Worm (Caenorhabditis elegans) whole organism, mixed stage, embryonic: ENCODE measurements around the gene R10D12.6.

Source experiments
- M03D4.4 ChIP-seq: sonication (generic microtip); optimal IDR thresholded peaks from 2 replicates; lab custom pipeline; 2017; ENCODE audit warnings: mild to moderate bottlenecking, missing genetic modification characterization, missing compliant biosample characterization
- blmp-1 ChIP-seq: fragments of 150-350 bp; optimal IDR thresholded peaks from 2 replicates; lab custom pipeline; 2014; ENCODE audit warnings: missing biosample characterization, missing genetic modification characterization
- ceh-39 ChIP-seq: fragments of 150-350 bp; optimal IDR thresholded peaks from 2 replicates; lab custom pipeline; 2014; ENCODE audit warnings: missing biosample characterization, missing genetic modification characterization
- ceh-43 ChIP-seq: fragments of 200-800 bp; sonication (Bioruptor generic); optimal IDR thresholded peaks from 2 replicates; lab custom pipeline; 2018; ENCODE audit warnings: mild to moderate bottlenecking, missing genetic modification characterization, moderate library complexity, missing compliant biosample characterization
- ceh-83 ChIP-seq: fragments of 200-800 bp; sonication (Bioruptor generic); optimal IDR thresholded peaks from 2 replicates; lab custom pipeline; 2018; ENCODE audit warnings: mild to moderate bottlenecking, missing genetic modification characterization, missing compliant biosample characterization
- ces-1 ChIP-seq: fragments of 150-350 bp; optimal IDR thresholded peaks from 2 replicates; lab custom pipeline; 2014; ENCODE audit warnings: missing biosample characterization, missing genetic modification reagents, missing genetic modification characterization
- cnd-1 ChIP-seq: fragments of 200-800 bp; sonication (Bioruptor generic); optimal IDR thresholded peaks from 2 replicates; lab custom pipeline; 2018; ENCODE audit warnings: mild to moderate bottlenecking, missing genetic modification characterization, missing compliant biosample characterization
- drap-1 ChIP-seq: fragments of 200-800 bp; sonication (Bioruptor generic); optimal IDR thresholded peaks from 3 replicates; lab custom pipeline; 2018; ENCODE audit warnings: mild to moderate bottlenecking, missing genetic modification characterization, missing compliant biosample characterization
- elt-1 ChIP-seq: sonication (generic microtip); optimal IDR thresholded peaks from 2 replicates; lab custom pipeline; 2017; ENCODE audit warnings: missing genetic modification characterization, mild to moderate bottlenecking, missing compliant biosample characterization, antibody characterized with exemption, moderate library complexity, borderline replicate concordance; ENCODE audit not compliant: insufficient read depth
- elt-3 ChIP-seq: fragments of 150-350 bp; optimal IDR thresholded peaks from 2 replicates; lab custom pipeline; 2014; ENCODE audit warnings: missing biosample characterization, missing genetic modification characterization
- flh-1 ChIP-seq: fragments of 200-800 bp; sonication (Bioruptor generic); optimal IDR thresholded peaks from 2 replicates; lab custom pipeline; 2018; ENCODE audit warnings: mild to moderate bottlenecking, missing genetic modification characterization, moderate library complexity, missing compliant biosample characterization
- ham-2 ChIP-seq: fragments of 200-800 bp; sonication (Bioruptor generic); optimal IDR thresholded peaks from 2 replicates; lab custom pipeline; 2018; ENCODE audit warnings: mild to moderate bottlenecking, missing genetic modification characterization, missing compliant biosample characterization
- lin-13 ChIP-seq: fragments of 150-350 bp; optimal IDR thresholded peaks from 2 replicates; lab custom pipeline; 2014; ENCODE audit warnings: missing biosample characterization, missing genetic modification characterization
- lin-32 ChIP-seq: fragments of 200-800 bp; sonication (Bioruptor generic); optimal IDR thresholded peaks from 2 replicates; lab custom pipeline; 2018; ENCODE audit warnings: mild to moderate bottlenecking, missing genetic modification characterization, missing compliant biosample characterization
- lsy-2 ChIP-seq: fragments of 150-350 bp; optimal IDR thresholded peaks from 2 replicates; lab custom pipeline; 2014; ENCODE audit warnings: missing biosample characterization, missing genetic modification characterization
- mab-5 ChIP-seq: fragments of 150-350 bp; optimal IDR thresholded peaks from 2 replicates; lab custom pipeline; 2014; ENCODE audit warnings: missing biosample characterization, missing genetic modification characterization
- mep-1 ChIP-seq: fragments of 150-350 bp; optimal IDR thresholded peaks from 2 replicates; lab custom pipeline; 2017; ENCODE audit warnings: missing biosample characterization, missing genetic modification reagents, missing genetic modification characterization, inconsistent platforms
- mls-2 ChIP-seq: sonication (generic microtip); optimal IDR thresholded peaks from 2 replicates; lab custom pipeline; 2016; ENCODE audit warnings: mild to moderate bottlenecking, missing genetic modification characterization, moderate library complexity, missing compliant biosample characterization
- nhr-2 ChIP-seq: fragments of 150-350 bp; optimal IDR thresholded peaks from 2 replicates; lab custom pipeline; 2014; ENCODE audit warnings: missing biosample characterization, missing genetic modification characterization
- nhr-237 ChIP-seq: fragments of 150-350 bp; optimal IDR thresholded peaks from 2 replicates; lab custom pipeline; 2014; ENCODE audit warnings: missing biosample characterization, missing genetic modification characterization
- nhr-28 ChIP-seq: fragments of 150-350 bp; optimal IDR thresholded peaks from 2 replicates; lab custom pipeline; 2014; ENCODE audit warnings: missing biosample characterization, missing genetic modification characterization
- nhr-76 ChIP-seq: sonication (generic microtip); optimal IDR thresholded peaks from 2 replicates; lab custom pipeline; 2017; ENCODE audit warnings: missing biosample characterization, missing genetic modification characterization
- sem-2 ChIP-seq: fragments of 200-800 bp; sonication (Bioruptor generic); optimal IDR thresholded peaks from 2 replicates; lab custom pipeline; 2018; ENCODE audit warnings: mild to moderate bottlenecking, missing genetic modification characterization, missing compliant biosample characterization
- tbx-8 ChIP-seq: fragments of 200-800 bp; sonication (Bioruptor generic); optimal IDR thresholded peaks from 2 replicates; lab custom pipeline; 2018; ENCODE audit warnings: mild to moderate bottlenecking, missing genetic modification characterization, moderate library complexity, missing compliant biosample characterization
- unc-120 ChIP-seq: sonication (generic microtip); optimal IDR thresholded peaks from 2 replicates; lab custom pipeline; 2017; ENCODE audit warnings: missing genetic modification characterization, missing compliant biosample characterization; ENCODE audit not compliant: poor library complexity, severe bottlenecking
- unc-62 ChIP-seq: fragments of 150-350 bp; optimal IDR thresholded peaks from 2 replicates; lab custom pipeline; 2014; ENCODE audit warnings: missing biosample characterization, missing genetic modification reagents, missing genetic modification characterization
- zip-8 ChIP-seq: fragments of 150-350 bp; optimal IDR thresholded peaks from 2 replicates; lab custom pipeline; 2014; ENCODE audit warnings: missing biosample characterization, missing genetic modification characterization
- ztf-11 ChIP-seq: fragments of 150-350 bp; optimal IDR thresholded peaks from 2 replicates; lab custom pipeline; 2014; ENCODE audit warnings: missing biosample characterization, missing genetic modification characterization

Gene R10D12.6

DNA sequence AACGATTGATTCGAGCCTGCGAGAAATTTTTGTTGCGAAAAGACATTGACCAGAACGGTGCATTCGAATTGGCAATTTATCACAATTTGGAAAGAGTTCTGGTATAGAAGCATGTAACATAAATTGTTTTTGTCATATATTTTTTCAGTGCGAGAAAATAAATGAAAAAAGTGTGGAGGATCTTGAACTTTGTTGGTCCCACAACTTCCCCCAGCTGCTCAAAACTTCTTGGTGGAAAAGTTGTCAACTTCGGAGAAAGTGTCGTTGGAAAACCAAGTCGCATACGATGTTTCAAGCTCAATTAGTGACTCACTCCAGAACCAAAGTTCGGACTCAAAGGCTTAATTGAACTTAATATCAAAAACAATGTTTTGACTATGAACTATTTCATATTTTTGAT lies 17.2 kb upstream of the R10D12.6 start:
- TF ChIP-seq unc-62 (GFP tag; lab: Kevin White, UChicago) (no peak), ceh-39 (no peak), ceh-43 (no peak), elt-1 (tag; lab: Kevin White, UChicago) (no peak), blmp-1 (tag; lab: Kevin White, UChicago) (no peak), lin-32 (no peak), drap-1 (GFP tag; lab: Kevin White, UChicago) (no peak), nhr-2 (no peak), nhr-28 (no peak)

DNA sequence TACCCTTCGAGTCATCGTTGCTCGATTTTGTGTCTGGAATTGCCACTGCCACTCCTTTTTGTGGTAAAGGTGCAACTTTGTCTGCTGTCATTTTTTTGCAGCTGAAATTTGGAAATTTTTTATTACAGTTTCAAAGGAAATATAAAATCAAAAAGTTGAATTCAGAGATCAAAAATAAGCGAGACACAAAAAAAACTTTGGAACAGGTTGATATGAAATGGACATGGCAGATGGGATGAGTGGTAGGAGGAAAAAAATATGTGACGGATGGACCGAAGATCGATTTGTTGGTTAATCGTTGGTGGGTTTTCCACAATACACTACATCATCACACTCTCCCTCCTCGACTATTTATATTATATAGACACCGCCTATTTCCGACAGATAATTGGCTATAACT lies 14.6 kb upstream of the R10D12.6 start, which contains the start of gene R10D12.1:
TSS of gene R10D12.1 (minus strand) at position 101 of the 400 bp plus-strand sequence.
- no peak for TF ChIP-seq tbx-8 (GFP tag; lab: Kevin White, UChicago)
- TF ChIP-seq blmp-1 (tag; lab: Kevin White, UChicago) = no peak
- TF ChIP-seq ceh-83 (GFP tag; lab: Kevin White, UChicago) = no peak

DNA sequence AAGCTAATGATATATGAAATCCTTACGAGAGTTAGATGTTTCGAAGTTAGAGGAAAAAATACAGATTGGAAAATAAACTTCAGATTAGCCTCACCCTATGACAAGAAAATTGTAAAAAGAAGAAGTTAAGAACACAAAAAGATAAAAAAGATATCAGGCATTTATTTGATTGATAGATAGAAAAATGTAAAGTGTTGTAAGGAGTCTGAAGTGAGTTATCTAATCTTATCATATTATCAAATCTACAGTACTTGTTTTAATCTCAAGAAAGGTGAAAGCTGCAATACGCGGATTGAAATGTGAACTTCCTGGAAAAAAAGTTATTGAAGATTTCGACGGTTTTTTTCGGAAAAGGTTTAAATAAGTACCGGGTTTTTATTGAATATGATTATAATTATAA lies 13.7 kb upstream of the R10D12.6 start:
- TF ChIP-seq cnd-1 = no peak
- peak; percentile 31 for TF ChIP-seq elt-3
- TF ChIP-seq, all 35 proteins: peak for 1

DNA sequence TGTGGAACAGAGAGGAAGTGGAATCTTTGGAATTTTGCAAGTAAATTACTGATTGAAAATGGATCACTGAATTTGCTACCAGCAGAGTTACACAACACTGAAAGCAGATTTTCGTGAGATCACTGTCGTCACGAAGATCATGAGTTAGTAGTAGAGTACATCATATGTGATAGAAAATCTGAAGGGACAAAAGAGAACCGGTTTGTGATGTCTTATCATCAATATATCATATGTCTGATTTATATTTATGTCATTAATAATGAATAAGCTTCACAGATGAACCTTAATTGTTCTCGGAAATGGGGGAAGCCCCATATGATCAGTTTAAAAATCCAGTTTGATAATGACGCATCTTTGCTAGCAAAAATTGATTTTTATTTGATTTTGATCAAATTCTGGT lies 13.1 kb upstream of the R10D12.6 start:
- no peak for TF ChIP-seq nhr-237 (tag; lab: Kevin White, UChicago)
- no peak for TF ChIP-seq nhr-2
- no peak for TF ChIP-seq ham-2 (GFP tag; lab: Kevin White, UChicago)
- no peak for TF ChIP-seq unc-120

DNA sequence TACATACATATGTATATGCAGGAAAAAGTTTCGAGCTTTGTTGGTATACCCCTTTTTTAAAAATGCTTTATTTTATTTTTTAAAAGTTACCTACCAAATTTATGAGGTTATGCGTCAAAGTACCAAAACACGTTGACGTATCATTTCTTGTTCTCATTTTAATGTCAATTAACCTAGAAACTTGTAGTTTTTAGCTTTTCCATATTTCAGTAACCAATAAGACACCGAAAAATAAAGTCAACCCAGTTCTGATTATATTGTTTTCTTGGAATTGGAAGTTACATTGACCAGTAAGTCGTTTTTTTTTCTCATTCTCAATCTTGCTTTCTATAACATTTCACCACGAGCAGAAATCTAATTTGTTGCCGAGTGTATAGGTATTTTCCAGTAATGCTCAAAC lies 12.3 kb upstream of the R10D12.6 start, which contains the start of gene srw-145:
TSS of gene srw-145 (plus strand) at position 301 of the 400 bp plus-strand sequence.
- no peak for TF ChIP-seq zip-8 (tag; lab: Kevin White, UChicago)
- TF ChIP-seq M03D4.4 (tag; lab: Kevin White, UChicago) = no peak
- no peak for TF ChIP-seq mls-2 (tag; lab: Kevin White, UChicago)
- no peak for TF ChIP-seq ham-2 (GFP tag; lab: Kevin White, UChicago)
- no peak for TF ChIP-seq unc-120
- no peak for TF ChIP-seq flh-1 (GFP tag; lab: Kevin White, UChicago)
- TF ChIP-seq sem-2 (GFP tag; lab: Kevin White, UChicago) = no peak
- no peak for TF ChIP-seq ceh-83 (GFP tag; lab: Kevin White, UChicago)
- TF ChIP-seq ceh-43 = no peak
- TF ChIP-seq lin-13 (tag; lab: Kevin White, UChicago) = no peak
- TF ChIP-seq blmp-1 (tag; lab: Kevin White, UChicago) = no peak

DNA sequence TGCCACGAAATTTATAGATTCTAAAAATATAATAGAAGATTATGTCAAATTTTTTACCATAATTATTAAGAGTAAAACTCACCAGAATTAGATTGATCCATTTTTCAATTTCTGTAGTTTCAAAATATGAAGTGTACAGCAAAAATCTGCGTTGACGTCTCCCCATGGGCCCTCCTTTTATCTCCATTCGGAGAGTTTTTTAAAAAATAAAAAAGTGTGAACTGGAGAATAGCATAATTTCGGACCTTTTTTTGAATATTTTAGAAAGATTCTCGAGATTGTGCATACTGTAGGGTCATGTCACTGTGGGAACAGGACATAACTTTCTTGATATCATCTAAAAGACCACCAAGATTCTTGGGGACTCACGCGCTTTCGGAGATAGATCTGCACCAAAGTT lies 7.0 kb upstream of the R10D12.6 start, which contains the start of gene dpr-1:
TSS of gene dpr-1 (minus strand) at position 101 of the 400 bp plus-strand sequence.
- TF ChIP-seq ham-2 (GFP tag; lab: Kevin White, UChicago) = no peak
- no peak for TF ChIP-seq lsy-2 (tag; lab: Kevin White, UChicago)
- TF ChIP-seq ztf-11 = no peak
- no peak for TF ChIP-seq elt-1 (tag; lab: Kevin White, UChicago)
- TF ChIP-seq unc-62 (GFP tag; lab: Kevin White, UChicago) = no peak
- TF ChIP-seq lin-13 (tag; lab: Kevin White, UChicago) = no peak
- no peak for TF ChIP-seq mab-5 (tag; lab: Kevin White, UChicago)
- no peak for TF ChIP-seq mep-1 (tag; lab: Kevin White, UChicago)
- no peak for TF ChIP-seq blmp-1 (tag; lab: Kevin White, UChicago)
- no peak for TF ChIP-seq tbx-8 (GFP tag; lab: Kevin White, UChicago)
- TF ChIP-seq cnd-1 = no peak

DNA sequence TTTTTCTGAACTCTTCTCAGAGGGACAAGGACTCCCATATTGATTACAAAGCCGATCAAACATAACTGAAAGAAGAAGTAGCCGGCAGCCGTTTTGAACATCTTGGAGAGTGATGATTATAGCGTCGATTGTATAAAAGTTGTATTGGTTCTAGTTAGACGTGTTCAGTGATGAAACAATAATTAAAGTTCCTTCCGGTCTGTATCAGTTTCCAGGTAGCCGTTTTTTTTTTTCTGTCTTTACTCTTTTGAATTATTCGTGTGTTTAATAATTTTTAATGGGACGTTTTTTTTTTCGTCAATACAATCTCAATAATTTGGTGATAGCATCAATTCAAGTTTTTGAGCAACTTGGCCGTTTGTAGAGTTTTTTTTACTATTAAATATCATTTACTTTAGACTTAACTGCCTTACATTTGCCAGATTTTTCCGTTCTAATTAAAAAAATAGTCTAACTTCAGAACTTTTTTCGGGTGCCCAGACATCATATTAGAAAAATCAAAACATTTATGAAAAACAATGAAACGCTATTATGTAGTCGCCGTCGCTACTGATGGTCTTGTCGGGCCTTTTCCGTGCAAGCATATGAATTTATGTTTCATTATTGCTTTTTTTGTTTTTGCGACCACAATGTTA lies 2.6 kb upstream of the R10D12.6 start, which contains the start of the genes srx-10 and clec-226:
TSS of gene srx-10 (minus strand) at position 101 of the 635 bp plus-strand sequence.
TSS of gene clec-226 (plus strand) at position 585 of the 635 bp plus-strand sequence.
- TF ChIP-seq unc-120 (no peak), nhr-76 (no peak), elt-1 (tag; lab: Kevin White, UChicago) (no peak), ces-1 (no peak), sem-2 (GFP tag; lab: Kevin White, UChicago) (no peak), flh-1 (GFP tag; lab: Kevin White, UChicago) (no peak), mls-2 (tag; lab: Kevin White, UChicago) (no peak)
